Worm (Caenorhabditis elegans): Measurements from ENCODE around the gene nhr-251.

DNA sequence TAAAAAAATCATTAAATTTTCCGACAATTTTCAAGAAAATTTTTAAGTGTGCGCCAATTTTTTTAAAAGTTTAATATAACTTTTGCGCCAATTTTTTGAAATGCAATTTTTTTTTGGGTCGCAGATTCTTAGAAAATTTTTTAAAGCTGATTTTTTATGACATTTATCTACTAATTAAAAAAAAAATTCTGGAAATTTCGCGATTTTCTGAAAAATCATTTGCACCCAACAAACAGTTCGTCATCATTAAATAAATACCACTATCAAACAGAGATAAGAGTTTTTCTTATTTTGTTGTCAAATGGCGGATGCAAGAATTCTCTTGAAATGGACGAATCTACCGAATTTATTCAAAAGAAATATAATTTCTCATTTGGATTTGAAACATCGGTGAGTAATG lies 14.9 kb downstream of the nhr-251 start, which contains the start of gene F48G7.13:
- TF ChIP-seq egl-27 (tag; optimal IDR thresholded peaks at IDR 0.05), result no peak
- no peak for TF ChIP-seq aly-2 (tag; optimal IDR thresholded peaks at IDR 0.05)
- TF ChIP-seq nhr-76 (tag; optimal IDR thresholded peaks at IDR 0.05), result no peak
- no peak for TF ChIP-seq hlh-11 (tag; optimal IDR thresholded peaks at IDR 0.05)
- TF ChIP-seq nhr-77 (tag; optimal IDR thresholded peaks at IDR 0.05), result no peak
